Worm (Caenorhabditis elegans) whole organism, L3 larva: ENCODE data around the gene K09D9.9.

Experiments used
- aly-2 ChIP-seq: fragments of 150-350 bp; optimal IDR thresholded peaks from 2 replicates; lab custom pipeline; 2014; ENCODE audit warnings: missing biosample characterization, missing genetic modification characterization
- ceh-28 ChIP-seq: fragments of 150-350 bp; optimal IDR thresholded peaks from 2 replicates; lab custom pipeline; 2014; ENCODE audit warnings: missing biosample characterization, missing genetic modification reagents, missing genetic modification characterization
- ceh-9 ChIP-seq: sonication (generic microtip); optimal IDR thresholded peaks from 2 replicates; lab custom pipeline; 2018; ENCODE audit warnings: missing biosample characterization, missing genetic modification characterization
- elt-3 ChIP-seq, 3 experiments: fragments of 150-350 bp in 1 of 3; sonication (generic microtip) in 2 of 3; optimal IDR thresholded peaks; 2 replicates in 2 of 3; 4 replicates in 1 of 3; lab custom pipeline; 2014 to 2017; ENCODE audit warnings: missing biosample characterization in 3 of 3, missing genetic modification characterization in 3 of 3
- fkh-10 ChIP-seq: sonication (generic microtip); optimal IDR thresholded peaks from 2 replicates; lab custom pipeline; 2017; ENCODE audit warnings: missing biosample characterization, missing genetic modification reagents, missing genetic modification characterization
- fos-1 ChIP-seq: fragments of 150-350 bp; optimal IDR thresholded peaks from 2 replicates; lab custom pipeline; 2014; ENCODE audit warnings: missing biosample characterization, missing genetic modification characterization
- lin-39 ChIP-seq: fragments of 150-350 bp; optimal IDR thresholded peaks from 2 replicates; lab custom pipeline; 2018; ENCODE audit warnings: missing biosample characterization, missing genetic modification reagents, missing genetic modification characterization
- mdl-1 ChIP-seq: fragments of 150-350 bp; optimal IDR thresholded peaks from 2 replicates; lab custom pipeline; 2014; ENCODE audit warnings: missing biosample characterization, missing genetic modification characterization
- nhr-12 ChIP-seq: fragments of 150-350 bp; optimal IDR thresholded peaks from 2 replicates; lab custom pipeline; 2014; ENCODE audit warnings: missing biosample characterization, missing genetic modification characterization
- nhr-23 ChIP-seq: fragments of 150-350 bp; optimal IDR thresholded peaks from 2 replicates; lab custom pipeline; 2014; ENCODE audit warnings: missing biosample characterization, missing genetic modification reagents, missing genetic modification characterization
- nhr-25 ChIP-seq: sonication (generic microtip); optimal IDR thresholded peaks from 2 replicates; lab custom pipeline; 2017; ENCODE audit warnings: missing biosample characterization, missing genetic modification characterization
- nhr-28 ChIP-seq: fragments of 150-350 bp; optimal IDR thresholded peaks from 2 replicates; lab custom pipeline; 2014; ENCODE audit warnings: missing biosample characterization, missing genetic modification characterization
- snpc-4 ChIP-seq: fragments of 150-350 bp; optimal IDR thresholded peaks from 2 replicates; lab custom pipeline; 2014; ENCODE audit warnings: missing biosample characterization, missing genetic modification characterization
- ztf-11 ChIP-seq: fragments of 150-350 bp; optimal IDR thresholded peaks from 2 replicates; lab custom pipeline; 2014; ENCODE audit warnings: missing biosample characterization, missing genetic modification characterization

DNA sequence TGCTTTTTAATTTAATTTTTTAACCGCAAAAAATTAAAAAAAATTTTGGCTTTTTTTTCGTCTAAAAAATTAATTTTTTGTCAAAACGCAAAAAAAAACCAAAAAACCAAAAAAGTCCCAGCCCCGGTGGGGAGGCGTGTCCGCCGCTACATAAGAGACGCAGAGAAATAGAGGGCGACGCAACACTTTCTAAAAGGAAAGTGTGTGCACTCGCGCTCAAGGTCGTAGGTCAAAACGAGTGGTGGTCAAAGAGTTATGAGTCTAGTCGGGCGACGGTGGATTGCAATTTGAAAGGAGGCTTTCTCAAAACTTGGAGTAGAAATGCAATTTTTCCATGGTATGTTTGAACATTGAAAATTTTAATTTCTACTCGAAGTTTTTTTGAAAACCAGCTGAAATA is 10.6 kb upstream of the K09D9.9 start:
- TF ChIP-seq lin-39 (tag; lab: Kevin White, UChicago) (no peak), ztf-11 (tag; lab: Kevin White, UChicago) (no peak), ceh-28 (no peak), elt-3 (tag; optimal IDR thresholded peaks at IDR 0.05; lab: Kevin White, UChicago) (no peak), nhr-25 (tag; lab: Kevin White, UChicago) (no peak), aly-2 (tag; lab: Kevin White, UChicago) (no peak), snpc-4 (no peak), mdl-1 (no peak), nhr-28 (tag; lab: Kevin White, UChicago) (no peak), nhr-23 (tag; lab: Kevin White, UChicago) (no peak), nhr-12 (tag; lab: Kevin White, UChicago) (no peak), fkh-10 (GFP tag; lab: Kevin White, UChicago) (no peak), fos-1 (tag; lab: Kevin White, UChicago) (no peak), ceh-9 (tag; lab: Kevin White, UChicago) (no peak)
